Worm (Caenorhabditis elegans): ENCODE data around the gene K09A9.8.

- TF ChIP-seq ceh-22 (tag; optimal IDR thresholded peaks at IDR 0.05), result no peak
- no peak for TF ChIP-seq pros-1 (tag; optimal IDR thresholded peaks at IDR 0.05)
- TF ChIP-seq pha-4 (tag; optimal IDR thresholded peaks at IDR 0.05), result no peak
- no peak for TF ChIP-seq ama-1 (optimal IDR thresholded peaks at IDR 0.05)
- no peak for TF ChIP-seq che-1 (tag; optimal IDR thresholded peaks at IDR 0.05)
- no peak for TF ChIP-seq pag-3 (tag; optimal IDR thresholded peaks at IDR 0.05; ENCODE audit: borderline replicate concordance)
- TF ChIP-seq K09A11.1 (tag; optimal IDR thresholded peaks at IDR 0.05; ENCODE audit: insufficient read depth), result no peak
- TF ChIP-seq ceh-9 (tag; optimal IDR thresholded peaks at IDR 0.05), result no peak
- TF ChIP-seq tbx-7 (tag; optimal IDR thresholded peaks at IDR 0.05), result no peak
- TF ChIP-seq fkh-10 (GFP tag; optimal IDR thresholded peaks at IDR 0.05), result no peak
- TF ChIP-seq elt-2 (tag; optimal IDR thresholded peaks at IDR 0.05), result peak; percentile 75
Observed at ce11 chrX:15598661-15599384, 1.8 kb upstream of the K09A9.8 start.
